Fruit fly (Drosophila melanogaster): Measurements from ENCODE around the gene CG4887.

DNA sequence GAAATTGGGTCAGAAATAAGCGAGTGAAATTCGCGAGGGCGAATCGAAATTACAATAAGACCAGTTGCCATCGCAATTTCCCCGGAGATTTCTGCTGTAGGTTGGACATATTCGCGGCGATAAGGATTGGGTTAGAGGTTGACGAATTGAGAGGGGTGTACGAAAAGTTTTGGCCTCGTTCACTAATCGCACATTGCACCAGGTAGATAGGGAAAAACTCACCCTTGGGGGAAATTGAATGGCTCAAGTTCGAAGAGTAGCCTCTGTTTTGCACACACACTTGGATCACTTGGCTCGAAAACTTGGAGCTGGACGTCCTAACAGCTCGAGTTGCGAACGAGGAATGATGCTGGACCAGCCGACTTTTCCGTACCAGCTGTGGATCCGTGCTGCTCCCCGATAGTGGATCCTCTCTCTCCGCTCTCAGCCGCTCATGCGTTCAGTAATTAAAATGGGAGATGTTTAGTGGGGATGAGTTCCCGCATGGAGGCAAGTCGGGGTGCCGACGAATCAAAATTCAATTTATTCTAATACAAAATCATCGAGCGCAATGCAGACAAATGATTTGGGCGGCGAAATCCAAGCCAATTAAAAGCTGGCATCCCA, 9.2 kb upstream of the CG4887 start, which contains the start of gene CG5080:
- TF ChIP-seq ttk (optimal IDR thresholded peaks at IDR 0.05) (no peak), insv (optimal IDR thresholded peaks at IDR 0.05) (no peak), Myc (optimal IDR thresholded peaks at IDR 0.05) (no peak), psq (optimal IDR thresholded peaks at IDR 0.05) (no peak), h (optimal IDR thresholded peaks at IDR 0.05) (no peak)

Measured in Kc167 (cell line).